Worm (Caenorhabditis elegans) whole organism, dauer: Measurements from ENCODE around the gene F22B3.8.
"Not testable (repeated sequence)": the region's sequence is repeated elsewhere in the genome, so short reads cannot be mapped to it uniquely, and the experiment has no call there.

Experiments
- unc-62 ChIP-seq: sonication (generic microtip); optimal IDR thresholded peaks from 2 replicates; lab custom pipeline; 2017; ENCODE audit warnings: missing biosample characterization, missing genetic modification reagents, missing genetic modification characterization

The F22B3.8 gene

ce11 chrIV:11416724-11417123, 8.0 kb downstream of the F22B3.8 start, which contains the start of gene F22B3.5:
Gene F22B3.5 (minus strand): TSS chrIV:11416824.
- not testable (repeated sequence) for TF ChIP-seq unc-62 (GFP tag; lab: Kevin White, UChicago)

ce11 chrIV:11414920-11415319, 9.8 kb downstream of the F22B3.8 start, which contains the start of gene F22B3.10:
Gene F22B3.10 (minus strand): TSS chrIV:11415020.
- TF ChIP-seq unc-62 (GFP tag; lab: Kevin White, UChicago): no peak

DNA sequence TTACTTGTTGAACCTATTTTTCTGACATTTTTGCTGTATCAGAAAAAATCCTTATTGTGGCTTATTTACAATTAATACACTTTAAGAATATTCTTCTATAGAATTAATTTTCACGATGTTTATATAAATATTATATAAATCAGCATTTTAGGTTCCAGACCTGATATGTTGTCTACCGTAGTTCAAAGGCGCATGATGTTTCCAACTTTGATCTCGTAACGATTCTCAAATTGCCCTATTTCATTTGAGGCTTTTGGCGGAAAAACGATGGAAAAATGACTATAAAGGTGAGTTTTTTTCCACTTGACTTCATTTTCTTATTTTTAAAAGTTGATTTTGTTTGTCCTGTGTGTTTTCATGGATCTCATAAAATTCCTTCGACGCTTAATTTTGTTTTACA, 14.6 kb downstream of the F22B3.8 start, which contains the start of gene gfat-2:
gfat-2 (plus strand) TSS at position 145 of the 400 bp plus-strand sequence.
- TF ChIP-seq unc-62 (GFP tag; lab: Kevin White, UChicago): no peak

- not testable (repeated sequence) for TF ChIP-seq unc-62 (GFP tag; lab: Kevin White, UChicago)
Measured at ce11 chrIV:11406744-11407690, 17.7 kb downstream of the F22B3.8 start, which contains the start of the genes his-63 and his-64. Gene his-63 (minus strand): TSS chrIV:11406861. Gene his-64 (plus strand): TSS chrIV:11407116.

ce11 chrIV:11403288-11403991, 21.3 kb downstream of the F22B3.8 start, which contains the start of the genes memi-3 and cyp-31A2:
Gene memi-3 (minus strand): TSS chrIV:11403338.
Gene cyp-31A2 (plus strand): TSS chrIV:11403961.
- no peak for TF ChIP-seq unc-62 (GFP tag; lab: Kevin White, UChicago)

DNA sequence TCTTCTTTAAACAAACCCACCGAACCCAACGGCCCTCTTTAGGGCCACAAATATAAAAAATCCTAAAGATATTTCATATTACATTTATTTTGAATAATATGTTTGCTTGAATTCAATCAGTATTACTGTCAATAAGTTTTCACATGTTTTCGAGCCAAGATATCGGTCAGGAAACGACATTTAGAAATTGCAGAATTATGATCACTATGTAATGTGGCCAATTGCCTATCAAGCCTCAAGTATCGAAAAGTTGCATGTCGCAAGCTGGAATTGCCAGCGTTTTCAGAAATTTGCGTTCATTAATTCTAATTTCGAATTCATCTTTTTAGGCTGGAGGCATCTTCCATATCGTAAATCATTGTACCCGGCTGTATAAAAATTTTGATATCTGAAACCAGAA, 23.2 kb downstream of the F22B3.8 start:
- no peak for TF ChIP-seq unc-62 (GFP tag; lab: Kevin White, UChicago)

DNA sequence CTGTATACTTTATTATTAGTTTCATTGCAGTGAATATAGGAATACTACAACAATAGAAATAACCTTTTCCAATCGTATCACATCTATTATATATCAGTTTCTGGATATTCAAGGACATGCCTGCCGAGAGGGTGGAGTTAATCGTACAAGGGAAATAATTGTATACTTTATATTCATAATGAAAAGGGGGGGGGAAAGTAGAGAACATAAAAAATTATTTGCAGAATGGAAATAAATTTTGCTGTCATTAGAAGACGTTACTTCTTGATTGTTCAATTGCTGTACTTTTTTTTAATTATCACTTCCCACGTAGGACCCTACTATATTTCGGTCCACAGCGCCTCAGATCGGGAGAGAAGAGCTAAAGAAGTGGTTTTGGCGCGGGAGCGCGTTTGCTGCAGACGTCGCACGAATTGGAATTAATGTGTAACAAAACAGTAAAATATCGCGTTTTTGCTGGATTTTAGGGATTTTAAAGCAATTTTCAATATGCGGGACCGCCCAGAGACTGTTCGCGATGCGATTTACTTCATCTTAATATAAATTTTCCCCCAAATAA, 26.4 kb downstream of the F22B3.8 start, which contains the start of gene dsl-6:
dsl-6 (minus strand) TSS at position 51 of the 559 bp plus-strand sequence.
- not testable (repeated sequence) for TF ChIP-seq unc-62 (GFP tag; lab: Kevin White, UChicago)

- no peak for TF ChIP-seq unc-62 (GFP tag; lab: Kevin White, UChicago)
Measured at ce11 chrIV:11394243-11394642, 30.5 kb downstream of the F22B3.8 start, which contains the start of gene tag-89. Gene tag-89 (plus strand): TSS chrIV:11394543.

- TF ChIP-seq unc-62 (GFP tag; lab: Kevin White, UChicago): no peak
Measured at ce11 chrIV:11388684-11389083, 36.0 kb downstream of the F22B3.8 start.

- no peak for TF ChIP-seq unc-62 (GFP tag; lab: Kevin White, UChicago)
Measured at ce11 chrIV:11379254-11379653, 45.5 kb downstream of the F22B3.8 start, which contains the start of gene fbxb-76. Gene fbxb-76 (minus strand): TSS chrIV:11379354.

DNA sequence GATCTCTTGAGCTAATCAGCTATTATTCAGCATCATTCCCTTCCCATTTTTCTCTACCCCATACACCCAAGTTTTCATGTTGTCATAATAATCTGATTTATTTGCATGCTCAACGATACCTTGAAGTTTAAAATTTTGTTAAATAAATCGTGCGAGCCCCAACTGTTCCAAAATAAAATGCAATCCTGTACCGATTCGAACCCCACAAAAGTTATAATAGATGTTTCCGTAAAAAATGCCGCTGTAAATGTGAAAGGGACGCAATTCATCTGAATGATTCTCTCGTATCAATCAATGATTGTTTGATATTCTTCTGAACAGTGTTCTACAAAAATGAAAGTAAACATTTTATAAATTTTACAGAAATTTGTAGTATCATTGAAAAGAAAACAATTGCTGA, 47.3 kb downstream of the F22B3.8 start:
- no peak for TF ChIP-seq unc-62 (GFP tag; lab: Kevin White, UChicago)

- TF ChIP-seq unc-62 (GFP tag; lab: Kevin White, UChicago): no peak
Measured at ce11 chrIV:11375713-11376112, 49.0 kb downstream of the F22B3.8 start.
